Worm (Caenorhabditis elegans): ENCODE measurements around the gene dct-16.

ce11 chrV:20525816-20526459 lies 27.1 kb upstream of the dct-16 start, which contains the start of the genes srh-166 and Y38H6C.24:
- no peak for TF ChIP-seq ceh-24 (tag; optimal IDR thresholded peaks at IDR 0.05)
- TF ChIP-seq K09A11.1 (tag; optimal IDR thresholded peaks at IDR 0.05; ENCODE audit: insufficient read depth): no peak
- TF ChIP-seq hlh-8 (tag; optimal IDR thresholded peaks at IDR 0.05): no peak
- no peak for TF ChIP-seq C08G9.2 (tag; optimal IDR thresholded peaks at IDR 0.05)
- no peak for TF ChIP-seq rnt-1 (tag; optimal IDR thresholded peaks at IDR 0.05)
- TF ChIP-seq dve-1 (tag; optimal IDR thresholded peaks at IDR 0.05): no peak
- no peak for TF ChIP-seq ceh-9 (tag; optimal IDR thresholded peaks at IDR 0.05)
- no peak for TF ChIP-seq pag-3 (tag; optimal IDR thresholded peaks at IDR 0.05; ENCODE audit: borderline replicate concordance)
- TF ChIP-seq ceh-31 (tag; optimal IDR thresholded peaks at IDR 0.05): no peak
- no peak for TF ChIP-seq ceh-48 (tag; optimal IDR thresholded peaks at IDR 0.05)
- no peak for TF ChIP-seq ztf-16 (tag; optimal IDR thresholded peaks at IDR 0.05)
- no peak for TF ChIP-seq fkh-10 (GFP tag; optimal IDR thresholded peaks at IDR 0.05)
- no peak for TF ChIP-seq F13H6.1 (tag; optimal IDR thresholded peaks at IDR 0.05)

Measured in whole organism, late embryonic.